Worm (Caenorhabditis elegans): ENCODE measurements around the gene irld-42.

Gene irld-42

ce11 chrV:1635859-1636258, 32.5 kb upstream of the irld-42 start, which contains the start of gene str-222:
Gene str-222 (plus strand): TSS chrV:1636159.
- TF ChIP-seq unc-120 (tag; optimal IDR thresholded peaks at IDR 0.05; ENCODE audit: poor library complexity, severe bottlenecking) (no peak), snpc-4 (tag; optimal IDR thresholded peaks at IDR 0.05) (no peak), pha-4 (tag; optimal IDR thresholded peaks at IDR 0.05) (no peak), ceh-43 (GFP tag; optimal IDR thresholded peaks at IDR 0.05) (no peak), cnd-1 (tag; optimal IDR thresholded peaks at IDR 0.05) (no peak), zip-8 (tag; optimal IDR thresholded peaks at IDR 0.05) (no peak), ceh-39 (tag; optimal IDR thresholded peaks at IDR 0.05) (no peak), sptf-1 (tag; optimal IDR thresholded peaks at IDR 0.05) (no peak), ces-1 (GFP tag; optimal IDR thresholded peaks at IDR 0.05) (no peak), M03D4.4 (tag; optimal IDR thresholded peaks at IDR 0.05) (no peak)

- TF ChIP-seq sem-2 (GFP tag; optimal IDR thresholded peaks at IDR 0.05) (no peak), hlh-1 (tag; optimal IDR thresholded peaks at IDR 0.05) (no peak), nhr-237 (tag; optimal IDR thresholded peaks at IDR 0.05) (no peak), mls-2 (tag; optimal IDR thresholded peaks at IDR 0.05) (no peak), drap-1 (GFP tag; optimal IDR thresholded peaks at IDR 0.05) (no peak), pha-4 (tag; optimal IDR thresholded peaks at IDR 0.05) (no peak), ceh-39 (tag; optimal IDR thresholded peaks at IDR 0.05) (no peak), unc-39 (tag; optimal IDR thresholded peaks at IDR 0.05) (no peak), ces-1 (GFP tag; optimal IDR thresholded peaks at IDR 0.05) (no peak), blmp-1 (tag; optimal IDR thresholded peaks at IDR 0.05) (no peak), mep-1 (tag; optimal IDR thresholded peaks at IDR 0.05) (no peak), nhr-76 (tag; optimal IDR thresholded peaks at IDR 0.05) (no peak), ceh-83 (GFP tag; optimal IDR thresholded peaks at IDR 0.05) (no peak), lsy-2 (tag; optimal IDR thresholded peaks at IDR 0.05) (no peak)
Measured at ce11 chrV:1640008-1640407, 28.3 kb upstream of the irld-42 start, which contains the start of gene str-221. Gene str-221 (plus strand): TSS chrV:1640308.

- TF ChIP-seq nhr-76 (tag; optimal IDR thresholded peaks at IDR 0.05) (no peak), unc-62 (GFP tag; optimal IDR thresholded peaks at IDR 0.05) (no peak), sem-2 (GFP tag; optimal IDR thresholded peaks at IDR 0.05) (no peak), pha-4 (tag; optimal IDR thresholded peaks at IDR 0.05) (no peak)
Measured at ce11 chrV:1642199-1642598, 26.1 kb upstream of the irld-42 start, which contains the start of gene Y46H3D.1. Gene Y46H3D.1 (plus strand): TSS chrV:1642499.

ce11 chrV:1642768-1643167, 25.5 kb upstream of the irld-42 start:
- no peak for TF ChIP-seq lsy-2 (tag; optimal IDR thresholded peaks at IDR 0.05)
- TF ChIP-seq cnd-1 (tag; optimal IDR thresholded peaks at IDR 0.05): no peak
- TF ChIP-seq blmp-1 (tag; optimal IDR thresholded peaks at IDR 0.05): no peak
- no peak for TF ChIP-seq unc-39 (tag; optimal IDR thresholded peaks at IDR 0.05)
- TF ChIP-seq M03D4.4 (tag; optimal IDR thresholded peaks at IDR 0.05): no peak
- TF ChIP-seq bed-3 (GFP tag; optimal IDR thresholded peaks at IDR 0.05): no peak
- no peak for TF ChIP-seq ztf-11 (tag; optimal IDR thresholded peaks at IDR 0.05)
- TF ChIP-seq snpc-4 (tag; optimal IDR thresholded peaks at IDR 0.05): no peak
- no peak for TF ChIP-seq elt-1 (tag; optimal IDR thresholded peaks at IDR 0.05; ENCODE audit: borderline replicate concordance, insufficient read depth)
- TF ChIP-seq ceh-39 (tag; optimal IDR thresholded peaks at IDR 0.05): no peak
- TF ChIP-seq nhr-12 (tag; optimal IDR thresholded peaks at IDR 0.05): no peak
- no peak for TF ChIP-seq flh-1 (GFP tag; optimal IDR thresholded peaks at IDR 0.05)
- TF ChIP-seq elt-3 (tag; optimal IDR thresholded peaks at IDR 0.05): no peak
- TF ChIP-seq ceh-83 (GFP tag; optimal IDR thresholded peaks at IDR 0.05): no peak
- no peak for TF ChIP-seq pha-4 (tag; optimal IDR thresholded peaks at IDR 0.05)
- no peak for TF ChIP-seq sem-2 (GFP tag; optimal IDR thresholded peaks at IDR 0.05)
- no peak for TF ChIP-seq ceh-43 (GFP tag; optimal IDR thresholded peaks at IDR 0.05)
- no peak for TF ChIP-seq lin-32 (GFP tag; optimal IDR thresholded peaks at IDR 0.05)
- TF ChIP-seq ham-2 (GFP tag; optimal IDR thresholded peaks at IDR 0.05): no peak
- TF ChIP-seq nhr-76 (tag; optimal IDR thresholded peaks at IDR 0.05): no peak

ce11 chrV:1643886-1644285, 24.4 kb upstream of the irld-42 start, which contains the start of gene alh-2:
Gene alh-2 (plus strand): TSS chrV:1644169.
- no peak for TF ChIP-seq hlh-1 (tag; optimal IDR thresholded peaks at IDR 0.05)
- no peak for TF ChIP-seq unc-39 (tag; optimal IDR thresholded peaks at IDR 0.05)
- no peak for TF ChIP-seq unc-62 (GFP tag; optimal IDR thresholded peaks at IDR 0.05)
- TF ChIP-seq sptf-1 (tag; optimal IDR thresholded peaks at IDR 0.05): no peak
- no peak for TF ChIP-seq ztf-11 (tag; optimal IDR thresholded peaks at IDR 0.05)
- TF ChIP-seq unc-120 (tag; optimal IDR thresholded peaks at IDR 0.05; ENCODE audit: poor library complexity, severe bottlenecking): no peak
- TF ChIP-seq zip-8 (tag; optimal IDR thresholded peaks at IDR 0.05): no peak
- no peak for TF ChIP-seq ces-1 (GFP tag; optimal IDR thresholded peaks at IDR 0.05)
- no peak for TF ChIP-seq elt-1 (tag; optimal IDR thresholded peaks at IDR 0.05; ENCODE audit: borderline replicate concordance, insufficient read depth)
- TF ChIP-seq blmp-1 (tag; optimal IDR thresholded peaks at IDR 0.05): no peak
- no peak for TF ChIP-seq ceh-39 (tag; optimal IDR thresholded peaks at IDR 0.05)
